Worm (Caenorhabditis elegans): ENCODE results near the gene algn-5.
"Not testable (repeated sequence)": the region's sequence is repeated elsewhere in the genome, so short reads cannot be mapped to it uniquely, and the experiment has no call there.

The algn-5 gene

DNA sequence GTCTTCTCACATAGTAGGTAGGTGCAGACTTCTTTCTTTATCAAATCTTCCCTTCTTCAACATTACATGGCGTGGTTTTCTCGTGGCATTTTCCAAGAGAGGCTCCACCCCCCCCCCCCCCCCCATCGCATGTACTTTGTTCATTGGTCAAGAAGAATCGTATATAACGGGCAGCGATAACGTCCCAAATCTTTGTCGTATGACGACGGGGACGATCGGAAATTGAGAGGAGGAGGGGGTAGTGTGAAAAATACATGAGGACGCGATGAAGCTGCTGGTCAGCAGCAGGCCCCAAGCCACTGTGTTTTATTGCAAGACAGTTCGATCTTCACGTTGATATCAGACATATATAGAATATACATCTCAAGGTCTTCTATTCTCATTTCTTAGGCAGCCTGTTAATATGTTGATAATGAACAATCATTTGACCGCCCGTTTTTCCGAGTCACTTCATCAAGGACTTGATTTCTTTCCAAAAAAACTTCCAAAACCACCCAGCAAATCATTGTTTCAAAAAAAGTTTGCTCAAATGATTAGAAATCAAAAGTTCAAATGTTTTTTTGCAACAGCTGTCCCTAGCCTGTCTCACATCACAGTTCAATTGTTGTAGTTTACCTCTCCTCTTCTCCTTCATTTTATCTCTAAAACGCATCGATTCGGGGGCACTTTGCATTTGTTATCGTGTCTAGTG lies 8.8 kb upstream of the algn-5 start:
- TF ChIP-seq W03F9.2 (tag; optimal IDR thresholded peaks at IDR 0.05) (no peak), him-1 (tag; optimal IDR thresholded peaks at IDR 0.05) (no peak), dao-5 (tag; optimal IDR thresholded peaks at IDR 0.05) (no peak)

- no peak for TF ChIP-seq W03F9.2 (tag; optimal IDR thresholded peaks at IDR 0.05)
- no peak for TF ChIP-seq dao-5 (tag; optimal IDR thresholded peaks at IDR 0.05)
- TF ChIP-seq him-1 (tag; optimal IDR thresholded peaks at IDR 0.05): no peak
Measured at ce11 chrV:4187144-4187485, 8.3 kb upstream of the algn-5 start, which contains the start of gene nhr-114. nhr-114 (plus strand) TSS chrV:4187202.

DNA sequence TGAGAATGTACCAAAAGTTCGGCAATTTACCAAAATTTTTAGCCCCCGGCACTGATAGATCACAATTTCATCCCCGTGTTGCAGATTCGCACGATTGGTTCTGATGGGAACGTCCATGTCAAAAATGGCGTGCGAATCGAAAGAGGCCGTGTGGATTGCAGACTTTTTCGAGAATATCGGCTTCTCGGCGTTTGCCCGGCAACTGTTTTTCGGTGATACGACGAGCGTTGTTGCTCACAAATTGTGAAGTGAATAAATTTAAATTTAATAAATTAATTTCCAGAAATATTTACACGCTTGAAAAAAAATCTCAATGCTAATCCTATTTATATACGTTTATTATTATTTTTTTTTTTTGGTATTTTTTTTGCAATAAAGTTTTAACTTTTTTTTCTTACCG lies 5.8 kb upstream of the algn-5 start:
- TF ChIP-seq him-1 (tag; optimal IDR thresholded peaks at IDR 0.05): no peak
- no peak for TF ChIP-seq dao-5 (tag; optimal IDR thresholded peaks at IDR 0.05)
- TF ChIP-seq W03F9.2 (tag; optimal IDR thresholded peaks at IDR 0.05): no peak

DNA sequence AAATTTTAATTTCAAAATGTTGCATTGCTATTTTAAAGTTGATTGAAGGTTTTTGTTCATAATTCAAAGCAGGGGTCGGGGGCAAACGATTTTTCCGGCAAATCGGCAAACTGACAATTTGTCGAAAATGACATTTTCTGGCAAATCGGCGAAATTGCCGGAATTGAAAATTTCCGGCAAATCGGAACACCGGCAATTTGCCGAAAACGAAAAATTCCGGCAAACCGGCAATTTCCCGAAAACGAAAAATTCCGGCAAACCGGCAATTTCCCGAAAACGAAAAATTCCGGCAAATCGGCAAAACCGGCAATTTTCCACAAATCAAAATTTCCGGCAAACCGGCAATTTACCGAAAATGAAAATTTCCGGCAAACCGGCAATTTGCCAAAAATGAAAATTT lies 5.1 kb upstream of the algn-5 start:
- no peak for TF ChIP-seq him-1 (tag; optimal IDR thresholded peaks at IDR 0.05)
- no peak for TF ChIP-seq dao-5 (tag; optimal IDR thresholded peaks at IDR 0.05)
- TF ChIP-seq W03F9.2 (tag; optimal IDR thresholded peaks at IDR 0.05): no peak

DNA sequence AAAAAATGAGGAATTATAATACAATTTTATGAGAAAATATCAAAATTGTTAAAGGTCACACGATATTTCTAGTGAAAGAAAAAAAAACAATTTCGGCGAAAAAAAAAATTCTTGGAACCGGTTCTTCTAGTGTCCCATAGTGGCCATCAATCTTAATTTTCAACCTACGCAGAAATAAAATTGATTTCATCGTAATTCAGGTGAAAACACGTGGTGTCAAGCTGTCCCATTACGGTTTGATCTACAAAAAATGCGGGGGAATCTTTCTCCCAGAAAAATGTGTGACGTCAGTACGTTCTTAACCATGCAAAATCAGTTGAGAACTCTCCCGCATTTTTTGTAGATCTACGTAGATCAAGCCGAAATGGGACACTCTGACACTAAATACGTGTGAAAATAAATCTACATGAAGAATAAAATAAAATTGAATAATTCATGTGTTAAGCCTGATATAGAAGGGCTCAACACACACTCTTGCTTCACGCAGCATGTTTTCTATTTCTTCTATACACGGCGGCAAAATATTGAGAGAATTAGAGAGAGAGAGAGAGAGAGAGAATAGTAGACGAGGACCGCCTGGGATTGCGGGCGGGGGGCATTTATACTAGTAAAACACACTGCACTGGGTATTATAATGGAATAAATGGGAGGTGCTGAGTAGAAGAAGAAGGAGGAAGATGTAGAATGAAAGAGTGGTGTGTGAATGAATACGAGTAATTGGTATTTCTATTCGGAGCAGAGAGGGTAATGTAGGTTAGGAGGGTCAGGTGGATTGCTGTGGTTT lies 2.5 kb upstream of the algn-5 start:
- TF ChIP-seq W03F9.2 (tag; optimal IDR thresholded peaks at IDR 0.05) (no peak), him-1 (tag; optimal IDR thresholded peaks at IDR 0.05) (no peak), dao-5 (tag; optimal IDR thresholded peaks at IDR 0.05) (no peak)

ce11 chrV:4194587-4195211 lies 678 bp upstream of the algn-5 start, which contains the start of gene Y45G5AM.9:
Y45G5AM.9 (minus strand) TSS chrV:4194637.
- no peak for TF ChIP-seq dao-5 (tag; optimal IDR thresholded peaks at IDR 0.05)
- TF ChIP-seq him-1 (tag; optimal IDR thresholded peaks at IDR 0.05): peak; percentile 43
- TF ChIP-seq W03F9.2 (tag; optimal IDR thresholded peaks at IDR 0.05): no peak

DNA sequence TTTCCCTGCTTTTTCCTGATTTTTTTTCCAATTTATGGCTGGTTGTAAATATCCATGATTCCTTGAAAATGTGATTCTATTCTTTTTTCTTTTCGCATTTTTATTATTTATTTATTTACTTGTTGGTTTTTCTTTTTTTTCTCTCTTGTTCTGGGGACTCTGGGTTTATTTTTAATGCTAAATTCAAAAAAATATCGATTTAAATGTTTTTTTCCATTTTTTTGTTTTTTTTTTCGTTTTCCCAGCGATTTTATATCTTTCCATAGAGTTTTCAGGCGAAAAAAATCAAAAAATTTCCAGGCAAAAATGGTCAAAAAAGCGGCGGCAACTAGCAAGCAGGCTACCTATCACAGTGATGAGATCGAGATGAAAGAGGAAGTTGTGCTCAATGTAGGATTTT lies 3.8 kb downstream of the algn-5 start, which contains the start of gene rpac-40:
TSS of gene rpac-40 (plus strand) at position 301 of the 400 bp plus-strand sequence.
- TF ChIP-seq him-1 (tag; optimal IDR thresholded peaks at IDR 0.05) (no peak), W03F9.2 (tag; optimal IDR thresholded peaks at IDR 0.05) (no peak)

ce11 chrV:4204421-4204820 lies 9.0 kb downstream of the algn-5 start, which contains the start of gene H43I07.1:
H43I07.1 (plus strand) TSS chrV:4204721.
- TF ChIP-seq W03F9.2 (tag; optimal IDR thresholded peaks at IDR 0.05) (no peak), him-1 (tag; optimal IDR thresholded peaks at IDR 0.05) (no peak), dao-5 (tag; optimal IDR thresholded peaks at IDR 0.05) (no peak)

- TF ChIP-seq dao-5 (tag; optimal IDR thresholded peaks at IDR 0.05): no peak
- no peak for TF ChIP-seq him-1 (tag; optimal IDR thresholded peaks at IDR 0.05)
- no peak for TF ChIP-seq W03F9.2 (tag; optimal IDR thresholded peaks at IDR 0.05)
Measured at ce11 chrV:4211521-4211920, 16.1 kb downstream of the algn-5 start.

DNA sequence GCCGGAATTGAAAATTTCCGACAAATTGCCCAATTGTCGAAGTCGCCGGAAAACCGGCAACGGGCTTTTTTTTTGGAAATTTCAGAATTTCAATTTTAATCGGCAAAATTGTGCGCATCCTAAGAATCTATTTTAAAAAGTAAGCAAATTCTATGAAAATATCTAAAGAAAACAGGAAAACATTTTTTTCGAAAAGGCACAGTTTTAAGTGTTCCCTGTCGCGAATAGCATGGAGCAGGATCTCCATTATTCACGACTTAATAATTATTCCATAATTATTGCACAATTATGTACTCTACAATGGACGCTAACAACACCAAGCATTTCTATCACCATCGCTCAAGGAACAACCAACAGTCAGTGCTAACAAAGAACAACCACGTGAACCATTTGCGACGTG lies 20.5 kb downstream of the algn-5 start, which contains the start of gene H43I07.4:
TSS of gene H43I07.4 (plus strand) at position 301 of the 400 bp plus-strand sequence.
- not testable (repeated sequence) for TF ChIP-seq W03F9.2, him-1, dao-5 (tag; optimal IDR thresholded peaks at IDR 0.05)

- no peak for TF ChIP-seq dao-5 (tag; optimal IDR thresholded peaks at IDR 0.05)
Measured at ce11 chrV:4216902-4217301, 21.5 kb downstream of the algn-5 start.

ce11 chrV:4218268-4218667 lies 22.9 kb downstream of the algn-5 start:
- TF ChIP-seq him-1 (tag; optimal IDR thresholded peaks at IDR 0.05): no peak

DNA sequence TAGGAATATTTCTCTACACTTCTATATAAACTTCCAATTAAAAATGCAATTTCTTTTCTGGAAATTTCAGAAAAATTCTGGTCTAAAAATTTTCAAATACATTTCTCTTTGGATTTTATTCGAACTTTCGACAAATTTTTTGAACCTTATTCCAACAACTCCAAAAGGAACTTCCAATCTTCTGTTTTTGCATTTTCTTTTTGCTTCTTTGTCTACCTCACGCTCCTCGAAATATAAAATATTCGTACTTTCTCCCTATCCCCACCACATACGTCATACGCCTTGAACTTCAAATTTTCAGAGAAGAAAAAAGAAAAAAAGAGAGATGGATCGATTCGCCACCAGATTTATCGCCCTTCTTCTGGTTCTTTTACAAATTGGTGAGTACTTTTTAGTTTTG lies 24.0 kb downstream of the algn-5 start, which contains the start of gene nlp-9:
TSS of gene nlp-9 (plus strand) at position 301 of the 400 bp plus-strand sequence.
- TF ChIP-seq dao-5 (tag; optimal IDR thresholded peaks at IDR 0.05) (no peak), W03F9.2 (tag; optimal IDR thresholded peaks at IDR 0.05) (no peak), him-1 (tag; optimal IDR thresholded peaks at IDR 0.05) (no peak)

DNA sequence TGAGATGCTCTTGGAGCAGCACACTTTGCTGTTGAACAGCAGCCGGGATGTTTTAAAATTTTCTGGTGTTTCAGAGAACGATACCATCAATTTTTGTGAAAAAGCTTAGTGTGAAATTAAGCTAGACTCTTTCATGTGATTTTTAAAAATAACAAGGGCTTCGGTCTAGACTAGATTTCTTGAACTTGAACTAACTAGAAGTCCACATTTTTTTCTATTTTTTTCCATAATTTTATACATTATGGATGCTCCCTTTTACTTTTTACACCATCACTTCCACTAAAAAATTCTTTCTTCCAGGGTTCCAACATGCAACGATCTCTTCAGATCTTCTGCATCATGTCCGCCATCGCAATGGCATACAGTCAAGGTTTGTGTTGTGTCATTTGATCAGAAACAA lies 40.7 kb downstream of the algn-5 start, which contains the start of gene nlp-13:
TSS of gene nlp-13 (plus strand) at position 301 of the 400 bp plus-strand sequence.
- TF ChIP-seq dao-5 (tag; optimal IDR thresholded peaks at IDR 0.05): no peak
- TF ChIP-seq him-1 (tag; optimal IDR thresholded peaks at IDR 0.05): no peak
- TF ChIP-seq W03F9.2 (tag; optimal IDR thresholded peaks at IDR 0.05): no peak

Data from whole organism, L4/young adult.